Worm (Caenorhabditis elegans) whole organism, late embryonic: Measurements from ENCODE around the gene ZK971.1.
A peak's percentile ranks its signal among the peaks of the same experiment; 100 is the strongest.
"Not testable (repeated sequence)": the region's sequence is repeated elsewhere in the genome, so short reads cannot be mapped to it uniquely, and the experiment has no call there.

Experiments
- C08G9.2 ChIP-seq: sonication (generic microtip); optimal IDR thresholded peaks from 2 replicates; lab custom pipeline; 2016; ENCODE audit warnings: mild to moderate bottlenecking, missing genetic modification characterization, moderate library complexity, missing compliant biosample characterization
- K02D7.2 ChIP-seq: sonication (generic microtip); optimal IDR thresholded peaks from 2 replicates; lab custom pipeline; 2017; ENCODE audit warnings: mild to moderate bottlenecking, missing genetic modification characterization, missing compliant biosample characterization
- K09A11.1 ChIP-seq: sonication (generic microtip); optimal IDR thresholded peaks from 2 replicates; lab custom pipeline; 2017; ENCODE audit warnings: antibody characterized with exemption, mild to moderate bottlenecking, missing genetic modification characterization, missing compliant biosample characterization; ENCODE audit not compliant: insufficient read depth
- ahr-1 ChIP-seq: sonication (generic microtip); optimal IDR thresholded peaks from 2 replicates; lab custom pipeline; 2016; ENCODE audit warnings: missing genetic modification characterization, missing compliant biosample characterization
- ceh-14 ChIP-seq: sonication (generic microtip); optimal IDR thresholded peaks from 2 replicates; lab custom pipeline; 2016; ENCODE audit warnings: missing genotype, missing genetic modification characterization, missing compliant biosample characterization
- ceh-19 ChIP-seq: fragments of 200-800 bp; sonication (Bioruptor generic); optimal IDR thresholded peaks from 2 replicates; lab custom pipeline; 2018; ENCODE audit warnings: mild to moderate bottlenecking, missing genetic modification characterization, missing compliant biosample characterization
- ceh-24 ChIP-seq: sonication (generic microtip); optimal IDR thresholded peaks from 2 replicates; lab custom pipeline; 2016; ENCODE audit warnings: mild to moderate bottlenecking, missing genetic modification characterization, missing compliant biosample characterization
- ceh-31 ChIP-seq: sonication (generic microtip); optimal IDR thresholded peaks from 2 replicates; lab custom pipeline; 2016; ENCODE audit warnings: missing genetic modification characterization, missing compliant biosample characterization
- ceh-45 ChIP-seq: fragments of 200-800 bp; sonication (Bioruptor generic); IDR thresholded peaks from 2 replicates; pipeline ENCODE4 v1.3.6; 2022; ENCODE audit warnings: missing genetic modification reagents, missing genetic modification characterization, missing compliant biosample characterization
- ceh-48 ChIP-seq: sonication (generic microtip); optimal IDR thresholded peaks from 2 replicates; lab custom pipeline; 2016; ENCODE audit warnings: missing genetic modification characterization, inconsistent platforms, missing compliant biosample characterization
- ceh-6 ChIP-seq: fragments of 200-800 bp; sonication (Bioruptor generic); optimal IDR thresholded peaks from 2 replicates; lab custom pipeline; 2018; ENCODE audit warnings: mild to moderate bottlenecking, missing genetic modification characterization, missing compliant biosample characterization
- ceh-9 ChIP-seq: sonication (generic microtip); optimal IDR thresholded peaks from 2 replicates; lab custom pipeline; 2016; ENCODE audit warnings: mild to moderate bottlenecking, missing genetic modification characterization, inconsistent platforms, missing compliant biosample characterization
- dmd-4 ChIP-seq: sonication (generic microtip); optimal IDR thresholded peaks from 2 replicates; lab custom pipeline; 2016; ENCODE audit warnings: borderline replicate concordance, missing genetic modification characterization, missing compliant biosample characterization
- dve-1 ChIP-seq: sonication (generic microtip); optimal IDR thresholded peaks from 2 replicates; lab custom pipeline; 2017; ENCODE audit warnings: antibody characterized with exemption, mild to moderate bottlenecking, missing genetic modification characterization, missing compliant biosample characterization
- ets-4 ChIP-seq: sonication (generic microtip); optimal IDR thresholded peaks from 2 replicates; lab custom pipeline; 2016; ENCODE audit warnings: missing genetic modification characterization, missing compliant biosample characterization
- eyg-1 ChIP-seq: sonication (generic microtip); optimal IDR thresholded peaks from 2 replicates; lab custom pipeline; 2016; ENCODE audit warnings: missing genotype, missing genetic modification characterization, missing compliant biosample characterization
- fkh-10 ChIP-seq: fragments of 150-350 bp; optimal IDR thresholded peaks from 2 replicates; lab custom pipeline; 2014; ENCODE audit warnings: missing biosample characterization, missing genetic modification reagents, missing genetic modification characterization
- fkh-6 ChIP-seq: sonication (generic microtip); optimal IDR thresholded peaks from 2 replicates; lab custom pipeline; 2016; ENCODE audit warnings: missing genetic modification characterization, missing compliant biosample characterization
- gmeb-2 ChIP-seq: sonication (generic microtip); optimal IDR thresholded peaks from 2 replicates; lab custom pipeline; 2016; ENCODE audit warnings: missing genetic modification characterization, inconsistent platforms, missing compliant biosample characterization
- hlh-15 ChIP-seq: sonication (generic microtip); optimal IDR thresholded peaks from 2 replicates; lab custom pipeline; 2016; ENCODE audit warnings: missing genetic modification characterization, missing compliant biosample characterization
- hlh-30 ChIP-seq: sonication (generic microtip); optimal IDR thresholded peaks from 2 replicates; lab custom pipeline; 2017; ENCODE audit warnings: antibody characterized with exemption, missing genetic modification characterization, missing compliant biosample characterization; ENCODE audit not compliant: insufficient read depth
- nfya-1 ChIP-seq: sonication (generic microtip); optimal IDR thresholded peaks from 2 replicates; lab custom pipeline; 2017; ENCODE audit warnings: missing genetic modification characterization, mild to moderate bottlenecking, missing compliant biosample characterization, antibody characterized with exemption, moderate library complexity
- odd-2 ChIP-seq: sonication (generic microtip); optimal IDR thresholded peaks from 2 replicates; lab custom pipeline; 2017; ENCODE audit warnings: antibody characterized with exemption, mild to moderate bottlenecking, missing genetic modification characterization, missing compliant biosample characterization
- pax-1 ChIP-seq: fragments of 150-350 bp; optimal IDR thresholded peaks from 2 replicates; lab custom pipeline; 2014; ENCODE audit warnings: missing biosample characterization, missing genetic modification characterization
- pha-2 ChIP-seq: sonication (generic microtip); optimal IDR thresholded peaks from 2 replicates; lab custom pipeline; 2017; ENCODE audit warnings: mild to moderate bottlenecking, missing genetic modification characterization, missing compliant biosample characterization
- pha-4 ChIP-seq: fragments of 150-350 bp; optimal IDR thresholded peaks from 2 replicates; lab custom pipeline; 2018; ENCODE audit warnings: missing biosample characterization, missing genetic modification reagents, missing genetic modification characterization
- ref-2 ChIP-seq: sonication (generic microtip); optimal IDR thresholded peaks from 2 replicates; lab custom pipeline; 2016; ENCODE audit warnings: missing genetic modification characterization, missing compliant biosample characterization
- rnt-1 ChIP-seq: sonication (generic microtip); optimal IDR thresholded peaks from 2 replicates; lab custom pipeline; 2016; ENCODE audit warnings: missing genetic modification characterization, missing compliant biosample characterization
- tbx-2 ChIP-seq: sonication (generic microtip); optimal IDR thresholded peaks from 2 replicates; lab custom pipeline; 2016; ENCODE audit warnings: missing genetic modification characterization, missing compliant biosample characterization
- tbx-7 ChIP-seq: sonication (generic microtip); optimal IDR thresholded peaks from 2 replicates; lab custom pipeline; 2016; ENCODE audit warnings: missing genotype, missing genetic modification characterization, missing compliant biosample characterization
- ttx-3 ChIP-seq: sonication (generic microtip); optimal IDR thresholded peaks from 2 replicates; lab custom pipeline; 2016; ENCODE audit warnings: missing genetic modification reagents, missing genetic modification characterization, missing compliant biosample characterization
- unc-3 ChIP-seq, 2 experiments: fragments of 200-800 bp in 1 of 2; sonication (Bioruptor generic) in 1 of 2; sonication (generic microtip) in 1 of 2; conservative IDR thresholded peaks in 1 of 2; optimal IDR thresholded peaks in 1 of 2; 2 replicates each; pipeline versions ENCODE4 v1.3.6 to Lab custom; 2016 to 2022; ENCODE audit warnings: missing compliant biosample characterization in 2 of 2, missing genetic modification characterization in 2 of 2, missing genetic modification reagents in 1 of 2
- unc-42 ChIP-seq: sonication (generic microtip); optimal IDR thresholded peaks from 2 replicates; lab custom pipeline; 2016; ENCODE audit warnings: missing genotype, missing genetic modification characterization, missing compliant biosample characterization
- unc-55 ChIP-seq: sonication (generic microtip); optimal IDR thresholded peaks from 2 replicates; lab custom pipeline; 2017; ENCODE audit warnings: missing biosample characterization, missing genetic modification reagents, missing genetic modification characterization
- unc-86 ChIP-seq: sonication (generic microtip); optimal IDR thresholded peaks from 2 replicates; lab custom pipeline; 2016; ENCODE audit warnings: missing genetic modification characterization, missing compliant biosample characterization

Gene ZK971.1

ce11 chrII:10248355-10249041, 31.0 kb downstream of the ZK971.1 start, which contains the start of gene atad-3 (continued):
- TF ChIP-seq K09A11.1 (tag; lab: Kevin White, UChicago) (no peak), dve-1 (tag; lab: Kevin White, UChicago) (no peak), pha-2 (peak; percentile 55), hlh-30 (tag; lab: Kevin White, UChicago) (peak; percentile 16), ceh-45 (GFP tag; lab: Robert Waterston, UW) (peak; percentile 89; the same call in 1 of the 2 replicates), eyg-1 (tag; lab: Kevin White, UChicago) (peak; percentile 39), ceh-6 (GFP tag; lab: Kevin White, UChicago) (peak; percentile 70), ceh-48 (peak; percentile 65), hlh-15 (peak; percentile 68), ahr-1 (tag; lab: Kevin White, UChicago) (peak; percentile 91), ref-2 (tag; lab: Kevin White, UChicago) (peak; percentile 98), fkh-6 (tag; lab: Kevin White, UChicago) (peak; percentile 84), unc-86 (peak; percentile 89), ceh-14 (tag; lab: Kevin White, UChicago) (peak; percentile 97), nfya-1 (peak; percentile 63), ceh-9 (tag; lab: Kevin White, UChicago) (no peak), pax-1 (tag; lab: Kevin White, UChicago) (no peak), pha-4 (tag; lab: Kevin White, UChicago) (no peak), unc-55 (GFP tag; lab: Kevin White, UChicago) (no peak), gmeb-2 (tag; lab: Kevin White, UChicago) (peak; percentile 68), odd-2 (tag; lab: Kevin White, UChicago) (no peak), ttx-3 (tag; lab: Kevin White, UChicago) (peak; percentile 62), K02D7.2 (tag; lab: Kevin White, UChicago) (peak; percentile 27), ceh-19 (GFP tag; lab: Kevin White, UChicago) (peak; percentile 85)

- TF ChIP-seq unc-3 (GFP tag; conservative IDR thresholded peaks at IDR 0.05; lab: Robert Waterston, UW) (peak; percentile 45; the same call in 1 of the 2 replicates), ets-4 (tag; lab: Kevin White, UChicago) (peak; percentile 5), rnt-1 (tag; lab: Kevin White, UChicago) (peak; percentile 5), C08G9.2 (peak; percentile 5), tbx-7 (peak; percentile 22), tbx-2 (tag; lab: Kevin White, UChicago) (peak; percentile 43), ceh-31 (tag; lab: Kevin White, UChicago) (peak; percentile 70), ceh-45 (GFP tag; lab: Robert Waterston, UW) (0 out of 2 replicates have a peak, but pooled peaks have one; percentile 44)
- not testable (repeated sequence) for TF ChIP-seq unc-3 (tag; optimal IDR thresholded peaks at IDR 0.05; lab: Kevin White, UChicago)
Observed at ce11 chrII:10247594-10248283, 31.7 kb downstream of the ZK971.1 start, which contains the start of gene nrde-2. Gene nrde-2 (minus strand): TSS chrII:10247638.

DNA sequence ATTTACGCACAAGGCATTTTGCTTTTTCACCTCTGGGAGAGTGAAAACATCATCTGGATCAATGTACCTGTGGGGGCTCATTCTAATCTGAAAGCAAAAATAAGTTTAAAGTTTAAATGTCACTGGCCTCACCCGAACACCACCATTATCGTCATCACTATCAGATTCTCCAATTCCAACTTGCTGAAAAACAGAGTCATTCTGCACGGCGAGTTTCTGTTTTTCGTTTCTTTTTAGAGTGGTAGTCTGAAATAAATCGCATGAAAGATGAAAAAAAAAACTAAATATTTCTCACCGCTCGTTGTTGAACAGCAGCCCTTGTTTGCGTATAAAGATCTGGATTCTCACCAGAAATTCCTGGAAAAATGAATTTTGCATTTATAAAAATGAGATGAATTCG, 32.3 kb downstream of the ZK971.1 start:
- TF ChIP-seq pax-1 (tag; lab: Kevin White, UChicago): no peak
- TF ChIP-seq fkh-10 (GFP tag; lab: Kevin White, UChicago): no peak
- TF ChIP-seq tbx-7: no peak

- TF ChIP-seq unc-42 (tag; lab: Kevin White, UChicago) (no peak), dmd-4 (tag; lab: Kevin White, UChicago) (no peak), C08G9.2 (no peak), pha-2 (no peak), ceh-24 (tag; lab: Kevin White, UChicago) (no peak), unc-55 (GFP tag; lab: Kevin White, UChicago) (no peak), gmeb-2 (tag; lab: Kevin White, UChicago) (no peak), hlh-15 (no peak), unc-86 (no peak), fkh-10 (GFP tag; lab: Kevin White, UChicago) (no peak)
- TF ChIP-seq, all 69 proteins: peak for 0
Observed at ce11 chrII:10245612-10246011, 33.8 kb downstream of the ZK971.1 start.
